Fruit fly (Drosophila melanogaster) whole organism, prepupa: ENCODE results near the gene bai.

Experiments used
- CG10669 ChIP-seq: fragments of 200-800 bp; sonication (Bioruptor generic); optimal IDR thresholded peaks from 3 replicates; lab custom pipeline; 2018; ENCODE audit warnings: missing biosample characterization, mild to moderate bottlenecking, missing genetic modification characterization, moderate library complexity
- CG6854 ChIP-seq: fragments of 200-800 bp; sonication (Bioruptor generic); optimal IDR thresholded peaks from 2 replicates; lab custom pipeline; 2017; ENCODE audit warnings: missing biosample characterization, mild to moderate bottlenecking, missing genetic modification characterization
- CG7368 ChIP-seq: fragments of 200-800 bp; sonication (Bioruptor generic); optimal IDR thresholded peaks from 3 replicates; lab custom pipeline; 2016; ENCODE audit warnings: missing biosample characterization, missing genetic modification characterization
- Gug ChIP-seq: fragments of 200-800 bp; sonication (Bioruptor generic); IDR thresholded peaks from 2 replicates; pipeline ENCODE4 v1.3.6; 2022; ENCODE audit warnings: missing biosample characterization, missing genetic modification characterization
- Lpt ChIP-seq: fragments of 200-800 bp; sonication (Bioruptor generic); optimal IDR thresholded peaks from 3 replicates; lab custom pipeline; 2016; ENCODE audit warnings: missing biosample characterization, missing genetic modification characterization
- OdsH ChIP-seq: fragments of 200-800 bp; sonication (Bioruptor generic); optimal IDR thresholded peaks from 3 replicates; lab custom pipeline; 2016; ENCODE audit warnings: missing biosample characterization, missing genetic modification characterization
- cyc ChIP-seq: fragments of 200-800 bp; sonication (Bioruptor generic); optimal IDR thresholded peaks from 3 replicates; lab custom pipeline; 2016; ENCODE audit warnings: missing biosample characterization, missing genetic modification characterization
- vri ChIP-seq: fragments of 200-800 bp; sonication (Bioruptor generic); optimal IDR thresholded peaks from 3 replicates; lab custom pipeline; 2016; ENCODE audit warnings: missing biosample characterization, mild to moderate bottlenecking, missing genetic modification characterization

DNA sequence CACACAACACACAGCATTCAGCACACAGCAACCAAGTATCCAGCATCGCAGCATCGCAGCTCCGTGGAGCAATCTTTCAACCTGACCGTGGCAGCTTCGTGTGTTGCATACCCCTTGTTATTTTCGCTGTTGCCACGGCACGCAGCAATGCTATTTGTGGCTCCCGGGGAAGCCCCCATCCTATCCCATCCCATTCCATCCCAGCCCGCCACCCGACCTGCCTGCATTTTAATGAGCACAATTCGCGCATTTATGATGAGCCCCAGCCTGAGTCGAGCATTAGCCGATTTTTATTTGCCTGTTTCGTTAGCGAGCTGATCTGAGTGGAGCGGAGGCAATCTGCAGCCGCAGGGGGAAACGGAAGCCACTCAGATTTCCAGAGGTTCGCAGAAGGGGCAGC lies 39.6 kb upstream of the bai start:
- TF ChIP-seq CG6854 (GFP tag; lab: Kevin White, UChicago) (no peak), Lpt (no peak), CG10669 (GFP tag; lab: Kevin White, UChicago) (no peak), CG7368 (GFP tag; lab: Kevin White, UChicago) (no peak), Gug (GFP tag; lab: Robert Waterston, UW) (no peak), cyc (no peak), OdsH (GFP tag; lab: Kevin White, UChicago) (no peak), vri (no peak)
